Worm (Caenorhabditis elegans) whole organism, L4 larva: ENCODE measurements around the gene F38B6.3.

Experiments
- D1046.2 ChIP-seq: fragments of 200-800 bp; sonication (Bioruptor generic); IDR thresholded peaks from 2 replicates; pipeline ENCODE4 v1.3.6; 2022; ENCODE audit warnings: missing genetic modification characterization, missing compliant biosample characterization
- R02D3.7 ChIP-seq: fragments of 150-350 bp; sonication (generic microtip); optimal IDR thresholded peaks from 3 replicates; lab custom pipeline; 2014; ENCODE audit warnings: missing biosample characterization, missing genetic modification characterization
- ama-1 ChIP-seq: fragments of 150-350 bp; optimal IDR thresholded peaks from 2 replicates; lab custom pipeline; 2014; ENCODE audit warnings: inconsistent platforms, mixed read lengths
- ceh-32 ChIP-seq: sonication (generic microtip); optimal IDR thresholded peaks from 2 replicates; lab custom pipeline; 2016; ENCODE audit warnings: mild to moderate bottlenecking, missing genetic modification characterization, missing compliant biosample characterization; ENCODE audit not compliant: poor library complexity
- lsy-2 ChIP-seq, 2 experiments: fragments of 150-350 bp in 1 of 2; sonication (generic microtip) in 1 of 2; optimal IDR thresholded peaks; 2 replicates each; lab custom pipeline; 2014 to 2017; ENCODE audit warnings: missing biosample characterization in 2 of 2, missing genetic modification characterization in 2 of 2
- saeg-2 ChIP-seq: fragments of 200-800 bp; sonication (Bioruptor generic); IDR thresholded peaks from 2 replicates; pipeline ENCODE4 v1.3.6; 2022; ENCODE audit warnings: missing genetic modification reagents, missing genetic modification characterization, missing compliant biosample characterization
- unc-39 ChIP-seq: sonication (generic microtip); optimal IDR thresholded peaks from 2 replicates; lab custom pipeline; 2017; ENCODE audit warnings: missing biosample characterization, missing genetic modification characterization

- TF ChIP-seq unc-39 (tag; lab: Kevin White, UChicago) (no peak), D1046.2 (GFP tag; lab: Robert Waterston, UW) (no peak), ama-1 (lab: Kevin White, UChicago) (no peak), saeg-2 (GFP tag; lab: Robert Waterston, UW) (no peak), ceh-32 (tag; lab: Kevin White, UChicago) (no peak), R02D3.7 (no peak), lsy-2 (tag; optimal IDR thresholded peaks at IDR 0.05; lab: Kevin White, UChicago) (no peak)
Observed at ce11 chrX:6654139-6654538, 39.3 kb upstream of the F38B6.3 start.
